Fruit fly (Drosophila melanogaster): ENCODE measurements around the gene CG32069.
A peak's percentile ranks its signal among the peaks of the same experiment; 100 is the strongest.

CG32069 gene

dm6 chr3L:11047877-11048276 lies 14.5 kb downstream of the CG32069 start (continued):
- TF ChIP-seq CG14441 (GFP tag; IDR thresholded peaks at IDR 0.05) (peak; percentile 72), Dbx (GFP tag; IDR thresholded peaks at IDR 0.05) (peak; percentile 81), CG15269 (tag; optimal IDR thresholded peaks at IDR 0.05) (peak; percentile 55), Hey (tag; optimal IDR thresholded peaks at IDR 0.05) (peak; percentile 30), CG7839 (tag; optimal IDR thresholded peaks at IDR 0.05) (peak; percentile 82), zfh1 (GFP tag; IDR thresholded peaks at IDR 0.05) (peak; percentile 84), CG1832 (GFP tag; optimal IDR thresholded peaks at IDR 0.05) (no peak), ase (GFP tag; IDR thresholded peaks at IDR 0.05) (peak; percentile 82; the same call in 2 of the 3 replicates), Bgb (GFP tag; IDR thresholded peaks at IDR 0.05; ENCODE audit: partially characterized antibody) (peak; percentile 28; the same call in 1 of the 2 replicates), dmrt99B (tag; optimal IDR thresholded peaks at IDR 0.05) (peak; percentile 54), Aef1 (GFP tag; IDR thresholded peaks at IDR 0.05) (peak; percentile 53), sob (GFP tag; IDR thresholded peaks at IDR 0.05) (peak; percentile 82), gfzf (GFP tag; optimal IDR thresholded peaks at IDR 0.05) (no peak), dm (GFP tag; optimal IDR thresholded peaks at IDR 0.05) (peak; percentile 69), cwo (GFP tag; optimal IDR thresholded peaks at IDR 0.05) (no peak), pfk (GFP tag; optimal IDR thresholded peaks at IDR 0.05) (peak; percentile 17), chn (GFP tag; optimal IDR thresholded peaks at IDR 0.05) (peak; percentile 57), CG3995 (GFP tag; optimal IDR thresholded peaks at IDR 0.05) (no peak), Lhr (GFP tag; optimal IDR thresholded peaks at IDR 0.05) (peak; percentile 72), ham (GFP tag; IDR thresholded peaks at IDR 0.05) (no peak), Mrtf (GFP tag; IDR thresholded peaks at IDR 0.05) (peak; percentile 82), fru (optimal IDR thresholded peaks at IDR 0.05) (no peak), CG31365 (tag; optimal IDR thresholded peaks at IDR 0.05) (peak; percentile 59), CG4854 (GFP tag; optimal IDR thresholded peaks at IDR 0.05) (peak; percentile 64), otp (GFP tag; IDR thresholded peaks at IDR 0.05) (peak; percentile 90), croc (GFP tag; conservative IDR thresholded peaks at IDR 0.05) (peak; percentile 43; the same call in 2 of the 3 replicates), CG4360 (GFP tag; IDR thresholded peaks at IDR 0.05) (no peak; the same call in 1 of the 2 replicates), CG32767 (GFP tag; IDR thresholded peaks at IDR 0.05) (no peak), CG8281 (tag; optimal IDR thresholded peaks at IDR 0.05) (peak; percentile 48), Nf-YC (tag; optimal IDR thresholded peaks at IDR 0.05) (peak; percentile 42), Tbp (GFP tag; optimal IDR thresholded peaks at IDR 0.05) (no peak), CG11093 (GFP tag; IDR thresholded peaks at IDR 0.05) (peak; percentile 50; the same call in 2 of the 3 replicates), CG17912 (GFP tag; optimal IDR thresholded peaks at IDR 0.05) (peak; percentile 85), toy (GFP tag; IDR thresholded peaks at IDR 0.05) (no peak), ttk (GFP tag; IDR thresholded peaks at IDR 0.05) (peak; percentile 42; the same call in 1 of the 2 replicates), CG18619 (GFP tag; optimal IDR thresholded peaks at IDR 0.05) (peak; percentile 73), trh (GFP tag; optimal IDR thresholded peaks at IDR 0.05) (peak; percentile 28), abd-A (tag; optimal IDR thresholded peaks at IDR 0.05) (no peak), Hmx (GFP tag; optimal IDR thresholded peaks at IDR 0.05) (no peak), en (GFP tag; optimal IDR thresholded peaks at IDR 0.05) (peak; percentile 44), CG31388 (GFP tag; optimal IDR thresholded peaks at IDR 0.05) (peak; percentile 35), CG10209 (GFP tag; optimal IDR thresholded peaks at IDR 0.05) (peak; percentile 57), gsb (GFP tag; IDR thresholded peaks at IDR 0.05) (peak; percentile 68), CG12236 (GFP tag; optimal IDR thresholded peaks at IDR 0.05) (peak; percentile 69), cas (GFP tag; IDR thresholded peaks at IDR 0.05) (no peak), NFAT (GFP tag; IDR thresholded peaks at IDR 0.05) (peak; percentile 95), tin (GFP tag; optimal IDR thresholded peaks at IDR 0.05) (peak; percentile 83), CG17568 (GFP tag; optimal IDR thresholded peaks at IDR 0.05) (peak; percentile 47), CG7928 (GFP tag; optimal IDR thresholded peaks at IDR 0.05) (no peak), CG3407 (GFP tag; optimal IDR thresholded peaks at IDR 0.05) (peak; percentile 52), CG4617 (GFP tag; optimal IDR thresholded peaks at IDR 0.05; ENCODE audit: borderline replicate concordance) (peak; percentile 45), Six4 (GFP tag; optimal IDR thresholded peaks at IDR 0.05) (peak; percentile 54)
